Worm (Caenorhabditis elegans): Measurements from ENCODE around the gene cutl-5.

DNA sequence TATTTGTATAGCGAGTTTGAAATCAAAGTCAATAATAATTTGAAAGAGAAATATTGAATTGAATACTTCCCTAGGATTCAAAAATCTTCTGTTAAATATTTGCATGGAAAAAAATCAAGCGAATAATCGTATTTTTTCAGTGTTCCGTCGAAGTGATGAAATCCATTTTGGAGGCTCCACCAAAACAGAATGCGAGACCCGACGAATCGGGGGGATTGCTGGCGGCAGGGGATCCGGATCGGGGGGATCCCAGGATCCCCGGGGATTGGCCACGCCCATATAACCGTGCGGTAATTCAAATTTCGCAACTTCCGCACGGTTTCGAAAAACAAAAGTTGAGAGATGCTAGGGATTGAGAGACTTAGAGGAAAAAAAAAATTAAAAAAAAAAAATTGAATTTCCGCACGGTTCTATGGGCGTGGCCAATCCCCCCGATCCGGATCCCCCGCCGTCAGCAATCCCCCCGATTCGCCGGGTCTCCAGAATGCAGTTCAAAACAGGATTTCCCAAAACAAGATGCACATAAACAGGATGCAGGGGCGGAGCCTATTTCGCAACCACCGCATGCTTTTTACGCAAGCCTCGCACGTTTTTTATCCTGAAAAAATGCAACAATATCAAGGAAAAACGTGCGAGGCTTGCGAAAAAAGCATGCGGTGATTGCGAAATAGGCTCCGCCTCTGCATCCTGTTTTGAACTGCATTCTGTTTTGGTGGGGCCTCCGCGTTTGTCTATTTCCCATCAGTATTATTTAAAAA is 7.1 kb upstream of the cutl-5 start, which contains the start of gene F10E7.11:
- TF ChIP-seq klf-2 (GFP tag; conservative IDR thresholded peaks at IDR 0.05) (no peak), flt-1 (GFP tag; IDR thresholded peaks at IDR 0.05) (no peak), tab-1 (GFP tag; IDR thresholded peaks at IDR 0.05) (no peak), T22C8.4 (GFP tag; IDR thresholded peaks at IDR 0.05) (no peak), ztf-23 (GFP tag; IDR thresholded peaks at IDR 0.05) (no peak), ztf-29 (GFP tag; IDR thresholded peaks at IDR 0.05) (no peak), cog-1 (tag; optimal IDR thresholded peaks at IDR 0.05) (no peak)

Data from whole organism, midembryonic.